Worm (Caenorhabditis elegans) whole organism, L3 larva: ENCODE measurements around the gene sdz-37.
A peak's percentile ranks its signal among the peaks of the same experiment; 100 is the strongest.

ENCODE experiments used
- R02D3.7 ChIP-seq: fragments of 150-350 bp; optimal IDR thresholded peaks from 2 replicates; lab custom pipeline; 2014; ENCODE audit warnings: missing biosample characterization, missing genetic modification characterization
- aly-2 ChIP-seq: fragments of 150-350 bp; optimal IDR thresholded peaks from 2 replicates; lab custom pipeline; 2014; ENCODE audit warnings: missing biosample characterization, missing genetic modification characterization
- ama-1 ChIP-seq: fragments of 150-350 bp; optimal IDR thresholded peaks from 2 replicates; lab custom pipeline; 2018
- ceh-16 ChIP-seq: sonication (generic microtip); optimal IDR thresholded peaks from 2 replicates; lab custom pipeline; 2017; ENCODE audit warnings: missing biosample characterization, missing genetic modification characterization
- ceh-28 ChIP-seq: fragments of 150-350 bp; optimal IDR thresholded peaks from 2 replicates; lab custom pipeline; 2014; ENCODE audit warnings: missing biosample characterization, missing genetic modification reagents, missing genetic modification characterization
- ceh-9 ChIP-seq: sonication (generic microtip); optimal IDR thresholded peaks from 2 replicates; lab custom pipeline; 2018; ENCODE audit warnings: missing biosample characterization, missing genetic modification characterization
- daf-12 ChIP-seq: fragments of 150-350 bp; optimal IDR thresholded peaks from 2 replicates; lab custom pipeline; 2014; ENCODE audit warnings: missing biosample characterization, missing genetic modification reagents, missing genetic modification characterization
- egl-5 ChIP-seq: fragments of 150-350 bp; optimal IDR thresholded peaks from 2 replicates; lab custom pipeline; 2017; ENCODE audit warnings: missing biosample characterization, missing genetic modification reagents, missing genetic modification characterization, inconsistent platforms
- elt-1 ChIP-seq: fragments of 150-350 bp; optimal IDR thresholded peaks from 2 replicates; lab custom pipeline; 2014; ENCODE audit warnings: missing biosample characterization, missing genetic modification characterization
- elt-3 ChIP-seq, 3 experiments: fragments of 150-350 bp in 1 of 3; sonication (generic microtip) in 2 of 3; optimal IDR thresholded peaks; 2 replicates in 2 of 3; 4 replicates in 1 of 3; lab custom pipeline; 2014 to 2017; ENCODE audit warnings: missing biosample characterization in 3 of 3, missing genetic modification characterization in 3 of 3
- eor-1 ChIP-seq, 2 experiments: fragments of 150-350 bp; optimal IDR thresholded peaks; 2 replicates each; lab custom pipeline; 2014 to 2018; ENCODE audit warnings: missing biosample characterization in 2 of 2, missing genetic modification characterization in 2 of 2
- fkh-10 ChIP-seq: sonication (generic microtip); optimal IDR thresholded peaks from 2 replicates; lab custom pipeline; 2017; ENCODE audit warnings: missing biosample characterization, missing genetic modification reagents, missing genetic modification characterization
- fkh-2 ChIP-seq: fragments of 150-350 bp; optimal IDR thresholded peaks from 2 replicates; lab custom pipeline; 2014; ENCODE audit warnings: missing biosample characterization, missing genetic modification reagents, missing genetic modification characterization
- fos-1 ChIP-seq: fragments of 150-350 bp; optimal IDR thresholded peaks from 2 replicates; lab custom pipeline; 2014; ENCODE audit warnings: missing biosample characterization, missing genetic modification characterization
- hmg-11 ChIP-seq: sonication (generic microtip); optimal IDR thresholded peaks from 2 replicates; lab custom pipeline; 2016; ENCODE audit warnings: missing genetic modification characterization, missing compliant biosample characterization
- lin-15B ChIP-seq: fragments of 150-350 bp; optimal IDR thresholded peaks from 2 replicates; lab custom pipeline; 2014; ENCODE audit warnings: missing biosample characterization, missing genetic modification characterization
- lin-39 ChIP-seq: fragments of 150-350 bp; optimal IDR thresholded peaks from 2 replicates; lab custom pipeline; 2018; ENCODE audit warnings: missing biosample characterization, missing genetic modification reagents, missing genetic modification characterization
- lsy-12 ChIP-seq: sonication (generic microtip); optimal IDR thresholded peaks from 2 replicates; lab custom pipeline; 2016; ENCODE audit warnings: mild to moderate bottlenecking, missing genetic modification characterization, missing compliant biosample characterization
- mdl-1 ChIP-seq: fragments of 150-350 bp; optimal IDR thresholded peaks from 2 replicates; lab custom pipeline; 2014; ENCODE audit warnings: missing biosample characterization, missing genetic modification characterization
- mml-1 ChIP-seq: fragments of 150-350 bp; sonication (generic microtip); optimal IDR thresholded peaks from 3 replicates; lab custom pipeline; 2014; ENCODE audit warnings: missing biosample characterization, missing genetic modification characterization
- nfya-1 ChIP-seq: sonication (generic microtip); optimal IDR thresholded peaks from 2 replicates; lab custom pipeline; 2017; ENCODE audit warnings: missing genetic modification characterization, mild to moderate bottlenecking, missing compliant biosample characterization, antibody characterized with exemption, moderate library complexity; ENCODE audit not compliant: insufficient read depth
- nhr-12 ChIP-seq: fragments of 150-350 bp; optimal IDR thresholded peaks from 2 replicates; lab custom pipeline; 2014; ENCODE audit warnings: missing biosample characterization, missing genetic modification characterization
- nhr-23 ChIP-seq: fragments of 150-350 bp; optimal IDR thresholded peaks from 2 replicates; lab custom pipeline; 2014; ENCODE audit warnings: missing biosample characterization, missing genetic modification reagents, missing genetic modification characterization
- nhr-237 ChIP-seq: fragments of 150-350 bp; optimal IDR thresholded peaks from 2 replicates; lab custom pipeline; 2014; ENCODE audit warnings: missing biosample characterization, missing genetic modification characterization
- nhr-25 ChIP-seq: sonication (generic microtip); optimal IDR thresholded peaks from 2 replicates; lab custom pipeline; 2017; ENCODE audit warnings: missing biosample characterization, missing genetic modification characterization
- nhr-28 ChIP-seq: fragments of 150-350 bp; optimal IDR thresholded peaks from 2 replicates; lab custom pipeline; 2014; ENCODE audit warnings: missing biosample characterization, missing genetic modification characterization
- nhr-43 ChIP-seq: sonication (generic microtip); optimal IDR thresholded peaks from 2 replicates; lab custom pipeline; 2016; ENCODE audit warnings: mild to moderate bottlenecking, missing genetic modification characterization, missing compliant biosample characterization; ENCODE audit not compliant: poor library complexity, severe bottlenecking
- nhr-67 ChIP-seq: fragments of 150-350 bp; optimal IDR thresholded peaks from 2 replicates; lab custom pipeline; 2014; ENCODE audit warnings: missing biosample characterization, missing genetic modification characterization
- nhr-76 ChIP-seq: fragments of 150-350 bp; sonication (generic microtip); optimal IDR thresholded peaks from 5 replicates; lab custom pipeline; 2014; ENCODE audit warnings: missing biosample characterization, missing genetic modification characterization
- pha-4 ChIP-seq: fragments of 150-350 bp; optimal IDR thresholded peaks from 2 replicates; lab custom pipeline; 2014; ENCODE audit warnings: missing biosample characterization, missing genetic modification reagents, missing genetic modification characterization
- pqm-1 ChIP-seq: fragments of 150-350 bp; optimal IDR thresholded peaks from 2 replicates; lab custom pipeline; 2017; ENCODE audit warnings: missing biosample characterization, missing genetic modification characterization, inconsistent platforms
- skn-1 ChIP-seq: fragments of 150-350 bp; optimal IDR thresholded peaks from 2 replicates; lab custom pipeline; 2014; ENCODE audit warnings: missing biosample characterization, missing genetic modification characterization
- snpc-4 ChIP-seq: fragments of 150-350 bp; optimal IDR thresholded peaks from 2 replicates; lab custom pipeline; 2014; ENCODE audit warnings: missing biosample characterization, missing genetic modification characterization
- tbx-2 ChIP-seq: sonication (generic microtip); optimal IDR thresholded peaks from 2 replicates; lab custom pipeline; 2016; ENCODE audit warnings: mild to moderate bottlenecking, missing genetic modification characterization, missing compliant biosample characterization
- unc-39 ChIP-seq: sonication (generic microtip); optimal IDR thresholded peaks from 4 replicates; lab custom pipeline; 2017; ENCODE audit warnings: missing biosample characterization, missing genetic modification characterization
- unc-62 ChIP-seq: fragments of 150-350 bp; sonication (generic microtip); optimal IDR thresholded peaks from 4 replicates; lab custom pipeline; 2014; ENCODE audit warnings: missing biosample characterization, missing genetic modification reagents, missing genetic modification characterization
- zag-1 ChIP-seq: fragments of 150-350 bp; optimal IDR thresholded peaks from 2 replicates; lab custom pipeline; 2014; ENCODE audit warnings: missing biosample characterization, missing genetic modification characterization
- ztf-11 ChIP-seq: fragments of 150-350 bp; optimal IDR thresholded peaks from 2 replicates; lab custom pipeline; 2014; ENCODE audit warnings: missing biosample characterization, missing genetic modification characterization
- ztf-4 ChIP-seq: fragments of 150-350 bp; optimal IDR thresholded peaks from 2 replicates; lab custom pipeline; 2014; ENCODE audit warnings: missing biosample characterization, missing genetic modification characterization

sdz-37 gene

ce11 chrII:10494467-10494866 is 29.8 kb downstream of the sdz-37 start, which contains the start of gene ZK666.14:
Gene ZK666.14, plus strand, starts transcription at chrII:10494767.
- TF ChIP-seq mdl-1 (tag; lab: Kevin White, UChicago), result no peak
- TF ChIP-seq mml-1, result no peak
- TF ChIP-seq ztf-4, result no peak
- no peak for TF ChIP-seq fkh-10 (GFP tag; lab: Kevin White, UChicago)
- TF ChIP-seq ceh-16 (tag; lab: Kevin White, UChicago), result no peak
- no peak for TF ChIP-seq nfya-1 (tag; lab: Kevin White, UChicago)
- TF ChIP-seq tbx-2 (tag; lab: Kevin White, UChicago), result no peak
- no peak for TF ChIP-seq daf-12
- no peak for TF ChIP-seq unc-39 (tag; lab: Kevin White, UChicago)
- no peak for TF ChIP-seq aly-2 (tag; lab: Kevin White, UChicago)
- TF ChIP-seq fos-1, result no peak
- no peak for TF ChIP-seq ceh-9 (tag; lab: Kevin White, UChicago)
- TF ChIP-seq nhr-23 (tag; lab: Kevin White, UChicago), result no peak
- TF ChIP-seq nhr-76 (tag; lab: Kevin White, UChicago), result no peak
- no peak for TF ChIP-seq nhr-43 (tag; lab: Kevin White, UChicago)
- TF ChIP-seq ceh-28 (tag; lab: Kevin White, UChicago), result no peak
- TF ChIP-seq skn-1 (tag; lab: Kevin White, UChicago), result no peak
- TF ChIP-seq, all 47 proteins: peak for 0

DNA sequence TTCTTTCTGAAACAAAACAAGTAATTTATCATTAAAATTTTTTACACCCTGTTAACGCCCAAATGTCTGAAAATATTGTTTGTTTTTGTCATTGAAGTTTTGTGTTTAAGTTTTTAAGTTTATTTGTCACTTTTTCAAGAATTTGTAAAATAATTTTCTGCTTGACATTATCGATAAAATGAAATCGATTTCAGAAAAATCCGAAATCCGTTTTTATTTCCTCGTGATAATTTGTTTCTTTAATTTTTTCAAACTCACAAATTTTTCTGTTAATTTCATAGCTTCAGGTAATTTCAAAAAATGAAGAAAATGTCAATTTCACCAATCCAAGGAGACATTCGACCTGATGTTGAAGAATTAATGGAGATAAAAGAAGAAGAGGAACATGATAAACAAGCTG is 31.2 kb downstream of the sdz-37 start, which contains the start of gene ZK666.12:
Gene ZK666.12 (plus strand): TSS at position 301 of the 400 bp plus-strand sequence.
- TF ChIP-seq ceh-28 (tag; lab: Kevin White, UChicago) (no peak), lin-39 (no peak), nhr-67 (tag; lab: Kevin White, UChicago) (no peak), eor-1 (tag; optimal IDR thresholded peaks at IDR 0.05; lab: Kevin White, UChicago) (no peak), nhr-12 (no peak), fos-1 (no peak), nhr-23 (tag; lab: Kevin White, UChicago) (no peak), fkh-2 (tag; lab: Kevin White, UChicago) (no peak)

- TF ChIP-seq nhr-25 (tag; lab: Kevin White, UChicago) (peak; percentile 76), elt-3 (tag; optimal IDR thresholded peaks at IDR 0.05; lab: Kevin White, UChicago) (peak in 1 of 3 experiments; percentile 16), eor-1 (tag; optimal IDR thresholded peaks at IDR 0.05; lab: Kevin White, UChicago) (no peak), pha-4 (tag; lab: Kevin White, UChicago) (no peak), elt-1 (tag; lab: Kevin White, UChicago) (no peak), nhr-23 (tag; lab: Kevin White, UChicago) (peak; percentile 82), nhr-28 (tag; lab: Kevin White, UChicago) (no peak)
Measured at ce11 chrII:10500674-10501073, 36.0 kb downstream of the sdz-37 start.

ce11 chrII:10501578-10501977 is 36.9 kb downstream of the sdz-37 start:
- TF ChIP-seq nhr-25 (tag; lab: Kevin White, UChicago) (peak; percentile 83), lin-39 (peak; percentile 50), nhr-237 (no peak), nhr-43 (tag; lab: Kevin White, UChicago) (peak; percentile 74), nfya-1 (tag; lab: Kevin White, UChicago) (peak; percentile 79), ceh-28 (tag; lab: Kevin White, UChicago) (peak; percentile 30), egl-5 (tag; lab: Kevin White, UChicago) (peak; percentile 51), skn-1 (tag; lab: Kevin White, UChicago) (peak; percentile 69), pqm-1 (tag; lab: Kevin White, UChicago) (peak; percentile 38), lin-15B (peak; percentile 52), lsy-12 (peak; percentile 46), ztf-4 (no peak), unc-62 (peak; percentile 77), snpc-4 (tag; lab: Kevin White, UChicago) (no peak), nhr-23 (tag; lab: Kevin White, UChicago) (peak; percentile 55), pha-4 (tag; lab: Kevin White, UChicago) (peak; percentile 9), zag-1 (tag; lab: Kevin White, UChicago) (no peak), elt-1 (tag; lab: Kevin White, UChicago) (peak; percentile 59), hmg-11 (tag; lab: Kevin White, UChicago) (peak; percentile 51), R02D3.7 (peak; percentile 22), ama-1 (lab: Kevin White, UChicago) (peak; percentile 67), ztf-11 (tag; lab: Kevin White, UChicago) (no peak), mdl-1 (tag; lab: Kevin White, UChicago) (peak; percentile 39)
